3 worm cellular contexts compared by ENCODE assay signal in genomic region chrIV:3069619-3070260, ce11.
TF ChIP-seq lines count a peak whose summit lies in the region.

TSS of gene cpg-9 (minus strand) at chrIV:3070210.

TF ChIP-seq in whole organism, L1 larva, 84 proteins besides CTCF, POLR2A, EP300 and RAD21:
- peak; percentile 40 for TF ChIP-seq pag-3 (tag; optimal IDR thresholded peaks at IDR 0.05; lab: Kevin White, UChicago; ENCODE audit: borderline replicate concordance, insufficient read depth)
- TF ChIP-seq unc-98 (GFP tag; IDR thresholded peaks at IDR 0.05; lab: Robert Waterston, UW): no peak
- TF ChIP-seq unc-130 (tag; optimal IDR thresholded peaks at IDR 0.05; lab: Kevin White, UChicago): peak; percentile 26
- TF ChIP-seq C16A3.4 (tag; optimal IDR thresholded peaks at IDR 0.05; lab: Kevin White, UChicago): no peak
- peak; percentile 67 for TF ChIP-seq rnt-1 (tag; optimal IDR thresholded peaks at IDR 0.05; lab: Kevin White, UChicago)
- no peak for TF ChIP-seq mep-1 (tag; optimal IDR thresholded peaks at IDR 0.05; lab: Kevin White, UChicago)
- peak; percentile 57 for TF ChIP-seq dsc-1 (tag; optimal IDR thresholded peaks at IDR 0.05; lab: Kevin White, UChicago)
- peak in 1 of 2 experiments; percentile 15 for TF ChIP-seq lsy-2 (tag; optimal IDR thresholded peaks at IDR 0.05; lab: Kevin White, UChicago)
- TF ChIP-seq efl-1 (optimal IDR thresholded peaks at IDR 0.05; lab: Kevin White, UChicago): no peak
- TF ChIP-seq efl-1 (GFP tag; optimal IDR thresholded peaks at IDR 0.05 in 1 of 2; lab: Kevin White, UChicago): peak in 1 of 2 experiments; percentile 37
- TF ChIP-seq lin-15B (tag; optimal IDR thresholded peaks at IDR 0.05; lab: Kevin White, UChicago): no peak
- TF ChIP-seq mef-2 (tag; optimal IDR thresholded peaks at IDR 0.05; lab: Kevin White, UChicago): no peak

TF ChIP-seq in whole organism, L2 larva, 48 proteins besides CTCF, POLR2A, EP300 and RAD21:
- TF ChIP-seq nhr-10 (tag; optimal IDR thresholded peaks at IDR 0.05; lab: Kevin White, UChicago) (no peak), fos-1 (tag; optimal IDR thresholded peaks at IDR 0.05; lab: Kevin White, UChicago) (no peak), nhr-129 (tag; optimal IDR thresholded peaks at IDR 0.05; lab: Kevin White, UChicago) (peak; percentile 8)

TF ChIP-seq in whole organism, L3 larva, 47 proteins besides CTCF, POLR2A, EP300 and RAD21:
- peak; percentile 76 for TF ChIP-seq lin-39 (tag; optimal IDR thresholded peaks at IDR 0.05; lab: Kevin White, UChicago)
- no peak for TF ChIP-seq nhr-43 (tag; optimal IDR thresholded peaks at IDR 0.05; lab: Kevin White, UChicago; ENCODE audit: poor library complexity, severe bottlenecking)
